Worm (Caenorhabditis elegans) whole organism, L1 larva: ENCODE data around the gene oatr-1.

Source experiments
- C04F5.9 ChIP-seq: sonication (generic microtip); optimal IDR thresholded peaks from 2 replicates; lab custom pipeline; 2016; ENCODE audit warnings: missing genetic modification characterization, missing compliant biosample characterization
- C34B4.2 ChIP-seq: sonication (generic microtip); optimal IDR thresholded peaks from 2 replicates; lab custom pipeline; 2017; ENCODE audit warnings: mild to moderate bottlenecking, missing genetic modification characterization, missing compliant biosample characterization
- Y116A8C.19 ChIP-seq: sonication (generic microtip); optimal IDR thresholded peaks from 2 replicates; lab custom pipeline; 2016; ENCODE audit warnings: missing compliant biosample characterization, missing genetic modification characterization, borderline replicate concordance
- alr-1 ChIP-seq: fragments of 200-800 bp; sonication (Bioruptor generic); optimal IDR thresholded peaks from 2 replicates; lab custom pipeline; 2018; ENCODE audit warnings: borderline replicate concordance, mild to moderate bottlenecking, missing genetic modification characterization, missing compliant biosample characterization
- ama-1 ChIP-seq: fragments of 150-350 bp; optimal IDR thresholded peaks from 2 replicates; lab custom pipeline; 2014
- blmp-1 ChIP-seq: fragments of 150-350 bp; optimal IDR thresholded peaks from 2 replicates; lab custom pipeline; 2014; ENCODE audit warnings: missing biosample characterization, missing genetic modification characterization
- ceh-8 ChIP-seq: fragments of 200-800 bp; sonication (Bioruptor generic); optimal IDR thresholded peaks from 2 replicates; lab custom pipeline; 2018; ENCODE audit warnings: mild to moderate bottlenecking, missing genetic modification characterization, moderate library complexity, missing compliant biosample characterization
- ceh-82 ChIP-seq, 3 experiments: fragments of 150-350 bp in 1 of 3; sonication (generic microtip) in 2 of 3; optimal IDR thresholded peaks; 2 replicates each; lab custom pipeline; 2014 to 2017; ENCODE audit warnings: missing biosample characterization in 3 of 3, missing genetic modification characterization in 3 of 3
- ceh-90 ChIP-seq: sonication (generic microtip); optimal IDR thresholded peaks from 2 replicates; lab custom pipeline; 2016; ENCODE audit warnings: missing genetic modification characterization, missing compliant biosample characterization
- dsc-1 ChIP-seq: sonication (generic microtip); optimal IDR thresholded peaks from 2 replicates; lab custom pipeline; 2016; ENCODE audit warnings: mild to moderate bottlenecking, missing genetic modification characterization, missing compliant biosample characterization
- efl-1 ChIP-seq, 4 experiments: fragments of 150-350 bp; optimal IDR thresholded peaks in 3 of 4; peaks in 1 of 4; 1 replicate in 1 of 4; 2 replicates in 3 of 4; lab custom pipeline; 2014; ENCODE audit warnings: missing biosample characterization in 2 of 4, missing genetic modification characterization in 2 of 4, missing genetic modification reagents in 2 of 4
- efl-3 ChIP-seq: fragments of 200-800 bp; sonication (Bioruptor generic); optimal IDR thresholded peaks from 2 replicates; lab custom pipeline; 2018; ENCODE audit warnings: mild to moderate bottlenecking, missing genetic modification characterization, missing compliant biosample characterization
- egl-13 ChIP-seq: sonication (generic microtip); optimal IDR thresholded peaks from 2 replicates; lab custom pipeline; 2016; ENCODE audit warnings: missing genotype, missing genetic modification reagents, missing genetic modification characterization, missing compliant biosample characterization
- egl-27 ChIP-seq, 2 experiments: fragments of 150-350 bp in 1 of 2; sonication (generic microtip); optimal IDR thresholded peaks; 3 replicates each; lab custom pipeline; 2017 to 2018; ENCODE audit warnings: missing biosample characterization in 2 of 2, missing genetic modification characterization in 2 of 2, missing genetic modification reagents in 2 of 2
- elt-3 ChIP-seq, 6 experiments: fragments of 150-350 bp in 1 of 6; sonication (generic microtip); optimal IDR thresholded peaks; 2 replicates each; lab custom pipeline; 2017 to 2018; ENCODE audit warnings: missing biosample characterization in 6 of 6, missing genetic modification characterization in 6 of 6, inconsistent platforms in 1 of 6
- ets-5 ChIP-seq: fragments of 200-800 bp; sonication (Bioruptor generic); IDR thresholded peaks from 2 replicates; pipeline ENCODE4 v1.3.6; 2022; ENCODE audit warnings: missing genetic modification characterization, missing compliant biosample characterization
- fkh-10 ChIP-seq: sonication (generic microtip); optimal IDR thresholded peaks from 2 replicates; lab custom pipeline; 2017; ENCODE audit warnings: missing biosample characterization, missing genetic modification reagents, missing genetic modification characterization
- fkh-4 ChIP-seq: sonication (generic microtip); optimal IDR thresholded peaks from 2 replicates; lab custom pipeline; 2016; ENCODE audit warnings: missing compliant biosample characterization, missing genetic modification characterization, borderline replicate concordance
- grh-1 ChIP-seq: fragments of 200-800 bp; sonication (Bioruptor generic); IDR thresholded peaks from 2 replicates; pipeline ENCODE4 v1.3.6; 2022; ENCODE audit warnings: missing genetic modification reagents, missing genetic modification characterization, missing compliant biosample characterization
- hlh-4 ChIP-seq: sonication (generic microtip); optimal IDR thresholded peaks from 2 replicates; lab custom pipeline; 2016; ENCODE audit warnings: mild to moderate bottlenecking, missing genetic modification characterization, missing compliant biosample characterization
- hpl-2 ChIP-seq: fragments of 150-350 bp; optimal IDR thresholded peaks from 2 replicates; lab custom pipeline; 2014; ENCODE audit warnings: missing biosample characterization, missing genetic modification reagents, missing genetic modification characterization
- irx-1 ChIP-seq: sonication (generic microtip); optimal IDR thresholded peaks from 2 replicates; lab custom pipeline; 2016; ENCODE audit warnings: missing genetic modification characterization, missing compliant biosample characterization
- isw-1 ChIP-seq: fragments of 200-800 bp; sonication (Bioruptor generic); IDR thresholded peaks from 2 replicates; pipeline ENCODE4 v1.3.6; 2022; ENCODE audit warnings: missing genetic modification characterization, missing compliant biosample characterization
- lin-14 ChIP-seq: fragments of 200-800 bp; sonication (Bioruptor generic); optimal IDR thresholded peaks from 2 replicates; lab custom pipeline; 2018; ENCODE audit warnings: mild to moderate bottlenecking, missing genetic modification characterization, moderate library complexity, missing compliant biosample characterization
- lin-35 ChIP-seq, 2 experiments: fragments of 150-350 bp; optimal IDR thresholded peaks; 2 replicates each; lab custom pipeline; 2014; ENCODE audit warnings: missing biosample characterization in 2 of 2, missing genetic modification characterization in 2 of 2, missing genetic modification reagents in 2 of 2
- lin-39 ChIP-seq: fragments of 150-350 bp; optimal IDR thresholded peaks from 2 replicates; lab custom pipeline; 2014; ENCODE audit warnings: missing biosample characterization, missing genetic modification reagents, missing genetic modification characterization
- lsy-2 ChIP-seq, 2 experiments: fragments of 150-350 bp; optimal IDR thresholded peaks; 2 replicates each; lab custom pipeline; 2014; ENCODE audit warnings: missing biosample characterization in 2 of 2, missing genetic modification characterization in 2 of 2
- mdl-1 ChIP-seq, 2 experiments: fragments of 150-350 bp; optimal IDR thresholded peaks; 2 replicates each; lab custom pipeline; 2014 to 2017; ENCODE audit warnings: missing biosample characterization in 2 of 2, missing genetic modification characterization in 2 of 2, inconsistent platforms in 1 of 2
- mef-2 ChIP-seq: fragments of 150-350 bp; optimal IDR thresholded peaks from 2 replicates; lab custom pipeline; 2014; ENCODE audit warnings: missing biosample characterization, missing genetic modification characterization
- mep-1 ChIP-seq: fragments of 150-350 bp; optimal IDR thresholded peaks from 2 replicates; lab custom pipeline; 2014; ENCODE audit warnings: missing biosample characterization, missing genetic modification characterization
- nhr-19 ChIP-seq: fragments of 200-800 bp; sonication (Bioruptor generic); conservative IDR thresholded peaks from 2 replicates; pipeline ENCODE4 v1.3.6; 2022; ENCODE audit warnings: missing genetic modification characterization, missing compliant biosample characterization
- nhr-20 ChIP-seq: sonication (generic microtip); optimal IDR thresholded peaks from 2 replicates; lab custom pipeline; 2016; ENCODE audit warnings: mild to moderate bottlenecking, missing genetic modification characterization, missing compliant biosample characterization
- nhr-47 ChIP-seq: sonication (generic microtip); optimal IDR thresholded peaks from 2 replicates; lab custom pipeline; 2016; ENCODE audit warnings: mild to moderate bottlenecking, missing genetic modification characterization, moderate library complexity, missing compliant biosample characterization
- nhr-71 ChIP-seq: sonication (generic microtip); optimal IDR thresholded peaks from 2 replicates; lab custom pipeline; 2016; ENCODE audit warnings: mild to moderate bottlenecking, missing genetic modification characterization, moderate library complexity, missing compliant biosample characterization
- nhr-76 ChIP-seq: sonication (generic microtip); optimal IDR thresholded peaks from 2 replicates; lab custom pipeline; 2017; ENCODE audit warnings: missing biosample characterization, missing genetic modification characterization
- nhr-77 ChIP-seq: fragments of 150-350 bp; optimal IDR thresholded peaks from 2 replicates; lab custom pipeline; 2014; ENCODE audit warnings: missing biosample characterization, missing genetic modification characterization
- nhr-84 ChIP-seq: sonication (generic microtip); optimal IDR thresholded peaks from 2 replicates; lab custom pipeline; 2017; ENCODE audit warnings: missing biosample characterization, missing genetic modification characterization
- nhr-85 ChIP-seq: sonication (generic microtip); peaks from one replicate; lab custom pipeline; 2016; ENCODE audit warnings: missing genetic modification characterization, inconsistent platforms, missing compliant biosample characterization
- nhr-90 ChIP-seq: sonication (generic microtip); optimal IDR thresholded peaks from 2 replicates; lab custom pipeline; 2016; ENCODE audit warnings: mild to moderate bottlenecking, missing genetic modification characterization, missing compliant biosample characterization; ENCODE audit not compliant: poor library complexity
- pag-3 ChIP-seq: sonication (generic microtip); optimal IDR thresholded peaks from 2 replicates; lab custom pipeline; 2017; ENCODE audit warnings: missing genetic modification characterization, mild to moderate bottlenecking, missing compliant biosample characterization, antibody characterized with exemption, borderline replicate concordance; ENCODE audit not compliant: insufficient read depth
- pqm-1 ChIP-seq: sonication (generic microtip); optimal IDR thresholded peaks from 3 replicates; lab custom pipeline; 2017; ENCODE audit warnings: missing biosample characterization, missing genetic modification characterization
- rnt-1 ChIP-seq: sonication (generic microtip); optimal IDR thresholded peaks from 2 replicates; lab custom pipeline; 2016; ENCODE audit warnings: mild to moderate bottlenecking, missing genetic modification characterization, moderate library complexity, missing compliant biosample characterization
- snu-23 ChIP-seq: sonication (generic microtip); optimal IDR thresholded peaks from 2 replicates; lab custom pipeline; 2016; ENCODE audit warnings: missing genetic modification characterization, missing compliant biosample characterization
- sox-4 ChIP-seq: sonication (generic microtip); optimal IDR thresholded peaks from 2 replicates; lab custom pipeline; 2016; ENCODE audit warnings: missing genetic modification characterization, missing compliant biosample characterization
- sup-37 ChIP-seq: fragments of 200-800 bp; sonication (Bioruptor generic); optimal IDR thresholded peaks from 2 replicates; lab custom pipeline; 2018; ENCODE audit warnings: mild to moderate bottlenecking, missing genetic modification characterization, missing compliant biosample characterization
- swsn-7 ChIP-seq: sonication (generic microtip); optimal IDR thresholded peaks from 2 replicates; lab custom pipeline; 2016; ENCODE audit warnings: missing genetic modification characterization, missing compliant biosample characterization
- tlp-1 ChIP-seq: fragments of 150-350 bp; optimal IDR thresholded peaks from 2 replicates; lab custom pipeline; 2014; ENCODE audit warnings: missing biosample characterization, missing genetic modification characterization
- unc-86 ChIP-seq: sonication (generic microtip); optimal IDR thresholded peaks from 2 replicates; lab custom pipeline; 2016; ENCODE audit warnings: missing genetic modification characterization, missing compliant biosample characterization
- xbp-1 ChIP-seq: sonication (generic microtip); optimal IDR thresholded peaks from 2 replicates; lab custom pipeline; 2016; ENCODE audit warnings: missing genetic modification characterization, missing compliant biosample characterization
- zag-1 ChIP-seq: fragments of 150-350 bp; optimal IDR thresholded peaks from 2 replicates; lab custom pipeline; 2014; ENCODE audit warnings: missing biosample characterization, missing genetic modification characterization
- zip-4 ChIP-seq: fragments of 200-800 bp; sonication (Bioruptor generic); optimal IDR thresholded peaks from 2 replicates; lab custom pipeline; 2018; ENCODE audit warnings: mild to moderate bottlenecking, missing genetic modification characterization, moderate library complexity, missing compliant biosample characterization
- ztf-11 ChIP-seq, 2 experiments: sonication (generic microtip); optimal IDR thresholded peaks; 2 replicates each; lab custom pipeline; 2016 to 2017; ENCODE audit warnings: missing genetic modification characterization in 2 of 2, missing biosample characterization in 1 of 2, missing compliant biosample characterization in 1 of 2
- ztf-4 ChIP-seq: fragments of 150-350 bp; optimal IDR thresholded peaks from 2 replicates; lab custom pipeline; 2014; ENCODE audit warnings: missing biosample characterization, missing genetic modification characterization

oatr-1 gene

ce11 chrIII:6364395-6364794, 31.6 kb downstream of the oatr-1 start:
- TF ChIP-seq alr-1 (tag; lab: Kevin White, UChicago), result no peak
- no peak for TF ChIP-seq ceh-8
- peak in 1 of 2 experiments; percentile 4 for TF ChIP-seq efl-1 (optimal IDR thresholded peaks at IDR 0.05; lab: Kevin White, UChicago)
- no peak for TF ChIP-seq efl-1 (GFP tag; optimal IDR thresholded peaks at IDR 0.05 in 1 of 2; lab: Kevin White, UChicago)
- TF ChIP-seq swsn-7 (tag; lab: Kevin White, UChicago), result peak; percentile 4
- TF ChIP-seq C04F5.9 (tag; lab: Kevin White, UChicago), result no peak
- peak; percentile 94 for TF ChIP-seq blmp-1
- no peak for TF ChIP-seq ceh-82 (tag; optimal IDR thresholded peaks at IDR 0.05; lab: Kevin White, UChicago)
- peak; percentile 96 for TF ChIP-seq nhr-85 (tag; lab: Kevin White, UChicago)
- TF ChIP-seq pqm-1 (tag; lab: Kevin White, UChicago), result no peak
- TF ChIP-seq sox-4 (tag; lab: Kevin White, UChicago), result no peak
- no peak for TF ChIP-seq nhr-76 (tag; lab: Kevin White, UChicago)
- peak; percentile 58 for TF ChIP-seq lin-39
- peak; percentile 81 for TF ChIP-seq lin-14 (GFP tag; lab: Kevin White, UChicago)
- TF ChIP-seq zip-4 (GFP tag; lab: Kevin White, UChicago), result no peak
- no peak for TF ChIP-seq ceh-90 (tag; lab: Kevin White, UChicago)
- TF ChIP-seq nhr-47 (tag; lab: Kevin White, UChicago), result peak; percentile 53
- TF ChIP-seq lsy-2 (tag; optimal IDR thresholded peaks at IDR 0.05; lab: Kevin White, UChicago), result peak; percentile 46 to 59
- TF ChIP-seq unc-86 (tag; lab: Kevin White, UChicago), result no peak
- no peak for TF ChIP-seq ztf-4 (tag; lab: Kevin White, UChicago)
- TF ChIP-seq nhr-20 (tag; lab: Kevin White, UChicago), result peak; percentile 65
- TF ChIP-seq elt-3 (tag; optimal IDR thresholded peaks at IDR 0.05; lab: Kevin White, UChicago), result peak in 1 of 6 experiments; percentile 27
- no peak for TF ChIP-seq C34B4.2 (tag; lab: Kevin White, UChicago)
- TF ChIP-seq tlp-1 (tag; lab: Kevin White, UChicago), result no peak
- no peak for TF ChIP-seq Y116A8C.19 (tag; lab: Kevin White, UChicago)
- TF ChIP-seq ztf-11 (tag; optimal IDR thresholded peaks at IDR 0.05; lab: Kevin White, UChicago), result no peak
- TF ChIP-seq mef-2 (tag; lab: Kevin White, UChicago), result peak; percentile 21
- no peak for TF ChIP-seq xbp-1 (tag; lab: Kevin White, UChicago)
- TF ChIP-seq zag-1 (tag; lab: Kevin White, UChicago), result no peak
- TF ChIP-seq mep-1 (tag; lab: Kevin White, UChicago), result peak; percentile 65
- TF ChIP-seq rnt-1 (tag; lab: Kevin White, UChicago), result peak; percentile 75
- TF ChIP-seq nhr-77 (tag; lab: Kevin White, UChicago), result no peak
- TF ChIP-seq isw-1, result no peak
- peak; percentile 22 for TF ChIP-seq irx-1 (tag; lab: Kevin White, UChicago)
- TF ChIP-seq grh-1 (GFP tag; lab: Robert Waterston, UW), result no peak
- no peak for TF ChIP-seq fkh-4 (tag; lab: Kevin White, UChicago)
- TF ChIP-seq egl-13 (tag; lab: Kevin White, UChicago), result no peak
- peak; percentile 35 for TF ChIP-seq nhr-19 (GFP tag; lab: Robert Waterston, UW)
- TF ChIP-seq ets-5 (GFP tag; lab: Robert Waterston, UW), result no peak
- no peak for TF ChIP-seq sup-37 (GFP tag; lab: Kevin White, UChicago)
- no peak for TF ChIP-seq ama-1 (lab: Kevin White, UChicago)
- TF ChIP-seq hpl-2 (GFP tag; lab: Kevin White, UChicago), result no peak
- TF ChIP-seq mdl-1 (tag; optimal IDR thresholded peaks at IDR 0.05; lab: Kevin White, UChicago), result no peak
- no peak for TF ChIP-seq dsc-1 (tag; lab: Kevin White, UChicago)
- TF ChIP-seq egl-27 (tag; optimal IDR thresholded peaks at IDR 0.05; lab: Kevin White, UChicago), result no peak
- TF ChIP-seq lin-35 (GFP tag; optimal IDR thresholded peaks at IDR 0.05; lab: Kevin White, UChicago), result peak in 1 of 2 experiments; percentile 10
- peak; percentile 75 for TF ChIP-seq nhr-71
- TF ChIP-seq pag-3 (tag; lab: Kevin White, UChicago), result no peak
- TF ChIP-seq snu-23 (GFP tag; lab: Kevin White, UChicago), result peak; percentile 60
- no peak for TF ChIP-seq hlh-4 (tag; lab: Kevin White, UChicago)
- peak; percentile 34 for TF ChIP-seq efl-3
- no peak for TF ChIP-seq nhr-84 (tag; lab: Kevin White, UChicago)
- TF ChIP-seq fkh-10 (GFP tag; lab: Kevin White, UChicago), result no peak
- peak; percentile 31 for TF ChIP-seq nhr-90 (tag; lab: Kevin White, UChicago)
